Fruit fly (Drosophila melanogaster) whole organism, prepupa: Measurements from ENCODE around the gene CG4829.
A peak's percentile ranks its signal among the peaks of the same experiment; 100 is the strongest.

ENCODE experiments used
- Blimp-1 ChIP-seq: fragments of 200-800 bp; sonication (Bioruptor generic); optimal IDR thresholded peaks from 3 replicates; lab custom pipeline; 2017; ENCODE audit warnings: missing biosample characterization, missing genetic modification characterization, mild to moderate bottlenecking, moderate library complexity, missing genetic modification reagents
- CG10631 ChIP-seq: fragments of 200-800 bp; sonication (Bioruptor generic); optimal IDR thresholded peaks from 2 replicates; lab custom pipeline; 2016; ENCODE audit warnings: missing biosample characterization, missing genetic modification characterization
- CG10669 ChIP-seq: fragments of 200-800 bp; sonication (Bioruptor generic); optimal IDR thresholded peaks from 3 replicates; lab custom pipeline; 2018; ENCODE audit warnings: missing biosample characterization, mild to moderate bottlenecking, missing genetic modification characterization, moderate library complexity
- CG11762 ChIP-seq: fragments of 200-800 bp; sonication (Bioruptor generic); optimal IDR thresholded peaks from 3 replicates; lab custom pipeline; 2016; ENCODE audit warnings: missing biosample characterization, missing genetic modification characterization; ENCODE audit not compliant: insufficient read depth
- CG15336 ChIP-seq: fragments of 200-800 bp; sonication (Bioruptor generic); IDR thresholded peaks from 2 replicates; pipeline ENCODE4 v1.3.6; 2022; ENCODE audit warnings: missing biosample characterization, missing genetic modification characterization
- CG1621 ChIP-seq: fragments of 200-800 bp; sonication (Bioruptor generic); optimal IDR thresholded peaks from 3 replicates; lab custom pipeline; 2018; ENCODE audit warnings: missing biosample characterization, mild to moderate bottlenecking, missing genetic modification characterization
- CG16779 ChIP-seq: fragments of 200-800 bp; sonication (Bioruptor generic); optimal IDR thresholded peaks from 3 replicates; lab custom pipeline; 2017; ENCODE audit warnings: missing biosample characterization, mild to moderate bottlenecking, missing genetic modification characterization
- CG3032 ChIP-seq: fragments of 200-800 bp; optimal IDR thresholded peaks from 2 replicates; lab custom pipeline; 2019; ENCODE audit warnings: missing biosample characterization, mild to moderate bottlenecking, missing genetic modification characterization, moderate library complexity
- CG32006 ChIP-seq: fragments of 200-800 bp; sonication (Bioruptor generic); optimal IDR thresholded peaks from 3 replicates; lab custom pipeline; 2017; ENCODE audit warnings: missing biosample characterization, mild to moderate bottlenecking, missing genetic modification characterization
- CG34406 ChIP-seq: fragments of 200-800 bp; sonication (Bioruptor generic); optimal IDR thresholded peaks from 3 replicates; lab custom pipeline; 2016; ENCODE audit warnings: missing biosample characterization, missing genetic modification characterization
- CG4318 ChIP-seq: fragments of 200-800 bp; sonication (Bioruptor generic); optimal IDR thresholded peaks from 3 replicates; lab custom pipeline; 2017; ENCODE audit warnings: missing biosample characterization, mild to moderate bottlenecking, missing genetic modification characterization
- CG6163 ChIP-seq: fragments of 200-800 bp; sonication (Bioruptor generic); IDR thresholded peaks from 3 replicates; pipeline ENCODE4 v1.3.6; 2022; ENCODE audit warnings: missing biosample characterization, missing genetic modification characterization
- CG6276 ChIP-seq: fragments of 200-800 bp; sonication (Bioruptor generic); optimal IDR thresholded peaks from 2 replicates; lab custom pipeline; 2017; ENCODE audit warnings: missing biosample characterization, mild to moderate bottlenecking, missing genetic modification characterization
- CG6792 ChIP-seq: fragments of 200-800 bp; sonication (Bioruptor generic); optimal IDR thresholded peaks from 3 replicates; lab custom pipeline; 2016; ENCODE audit warnings: missing biosample characterization, missing genetic modification characterization
- CG6854 ChIP-seq: fragments of 200-800 bp; sonication (Bioruptor generic); optimal IDR thresholded peaks from 2 replicates; lab custom pipeline; 2017; ENCODE audit warnings: missing biosample characterization, mild to moderate bottlenecking, missing genetic modification characterization
- CG7368 ChIP-seq: fragments of 200-800 bp; sonication (Bioruptor generic); optimal IDR thresholded peaks from 3 replicates; lab custom pipeline; 2016; ENCODE audit warnings: missing biosample characterization, missing genetic modification characterization
- CG8119 ChIP-seq: fragments of 200-800 bp; sonication (Bioruptor generic); IDR thresholded peaks from 3 replicates; pipeline ENCODE4 v1.3.6; 2022; ENCODE audit warnings: missing biosample characterization, missing genetic modification characterization
- CG8632 ChIP-seq: fragments of 200-800 bp; sonication (Bioruptor generic); optimal IDR thresholded peaks from 3 replicates; lab custom pipeline; 2016; ENCODE audit warnings: missing biosample characterization, missing genetic modification characterization
- CG9139 ChIP-seq: fragments of 200-800 bp; sonication (Bioruptor generic); optimal IDR thresholded peaks from 3 replicates; lab custom pipeline; 2017; ENCODE audit warnings: missing biosample characterization, mild to moderate bottlenecking, missing genetic modification characterization
- Eip75B ChIP-seq: fragments of 200-800 bp; sonication (Bioruptor generic); optimal IDR thresholded peaks from 3 replicates; lab custom pipeline; 2016; ENCODE audit warnings: missing biosample characterization, missing genetic modification characterization
- Eip78C ChIP-seq: fragments of 200-800 bp; sonication (Bioruptor generic); peaks from one replicate; lab custom pipeline; 2016; ENCODE audit warnings: missing biosample characterization, missing genetic modification characterization
- Ets21C ChIP-seq: fragments of 200-800 bp; sonication (Bioruptor generic); optimal IDR thresholded peaks from 3 replicates; lab custom pipeline; 2016; ENCODE audit warnings: missing biosample characterization, missing genetic modification characterization
- Ets96B ChIP-seq: fragments of 200-800 bp; optimal IDR thresholded peaks from 2 replicates; lab custom pipeline; 2019; ENCODE audit warnings: missing biosample characterization, mild to moderate bottlenecking, missing genetic modification characterization, moderate library complexity
- Gug ChIP-seq: fragments of 200-800 bp; sonication (Bioruptor generic); IDR thresholded peaks from 2 replicates; pipeline ENCODE4 v1.3.6; 2022; ENCODE audit warnings: missing biosample characterization, missing genetic modification characterization
- Hr38 ChIP-seq: sonication (Bioruptor generic); optimal IDR thresholded peaks from 2 replicates; lab custom pipeline; 2016; ENCODE audit warnings: missing biosample characterization, missing genetic modification characterization
- Hr39 ChIP-seq: fragments of 200-800 bp; sonication (Bioruptor generic); optimal IDR thresholded peaks from 2 replicates; lab custom pipeline; 2016; ENCODE audit warnings: missing biosample characterization, missing genetic modification characterization
- Hr4 ChIP-seq: fragments of 200-800 bp; sonication (Bioruptor generic); optimal IDR thresholded peaks from 3 replicates; lab custom pipeline; 2016; ENCODE audit warnings: missing biosample characterization, missing genetic modification characterization
- Lpt ChIP-seq: fragments of 200-800 bp; sonication (Bioruptor generic); optimal IDR thresholded peaks from 3 replicates; lab custom pipeline; 2016; ENCODE audit warnings: missing biosample characterization, missing genetic modification characterization
- Met ChIP-seq: fragments of 200-800 bp; sonication (Bioruptor generic); optimal IDR thresholded peaks from 3 replicates; lab custom pipeline; 2016; ENCODE audit warnings: missing biosample characterization, missing genetic modification characterization
- OdsH ChIP-seq: fragments of 200-800 bp; sonication (Bioruptor generic); optimal IDR thresholded peaks from 3 replicates; lab custom pipeline; 2016; ENCODE audit warnings: missing biosample characterization, missing genetic modification characterization
- Smox ChIP-seq: fragments of 200-800 bp; sonication (Bioruptor generic); optimal IDR thresholded peaks from 3 replicates; lab custom pipeline; 2016; ENCODE audit warnings: missing biosample characterization, missing genetic modification characterization
- Sox102F ChIP-seq: fragments of 200-800 bp; sonication (Bioruptor generic); optimal IDR thresholded peaks from 2 replicates; lab custom pipeline; 2016; ENCODE audit warnings: missing biosample characterization, mild to moderate bottlenecking, missing genetic modification characterization
- Sox14 ChIP-seq: fragments of 200-800 bp; sonication (Bioruptor generic); optimal IDR thresholded peaks from 3 replicates; lab custom pipeline; 2016; ENCODE audit warnings: missing biosample characterization, missing genetic modification characterization
- achi ChIP-seq: fragments of 200-800 bp; sonication (Bioruptor generic); optimal IDR thresholded peaks from 3 replicates; lab custom pipeline; 2016; ENCODE audit warnings: missing biosample characterization, missing genetic modification characterization
- acj6 ChIP-seq: fragments of 200-800 bp; sonication (Bioruptor generic); optimal IDR thresholded peaks from 3 replicates; lab custom pipeline; 2016; ENCODE audit warnings: missing biosample characterization, missing genetic modification characterization
- cyc ChIP-seq: fragments of 200-800 bp; sonication (Bioruptor generic); optimal IDR thresholded peaks from 3 replicates; lab custom pipeline; 2016; ENCODE audit warnings: missing biosample characterization, missing genetic modification characterization
- dac ChIP-seq: fragments of 200-800 bp; sonication (Bioruptor generic); optimal IDR thresholded peaks from 2 replicates; lab custom pipeline; 2017; ENCODE audit warnings: missing biosample characterization, mild to moderate bottlenecking, missing genetic modification characterization
- dsx ChIP-seq: fragments of 200-800 bp; optimal IDR thresholded peaks from 3 replicates; lab custom pipeline; 2019; ENCODE audit warnings: missing biosample characterization, mild to moderate bottlenecking, missing genetic modification characterization, moderate library complexity; ENCODE audit not compliant: poor library complexity, severe bottlenecking
- eg ChIP-seq: fragments of 200-800 bp; sonication (Bioruptor generic); IDR thresholded peaks from 3 replicates; pipeline ENCODE4 v1.3.6; 2022; ENCODE audit warnings: missing biosample characterization, missing genetic modification characterization
- esn ChIP-seq: fragments of 200-800 bp; sonication (Bioruptor generic); optimal IDR thresholded peaks from 2 replicates; lab custom pipeline; 2016; ENCODE audit warnings: missing biosample characterization, mild to moderate bottlenecking, missing genetic modification characterization, moderate library complexity
- fkh ChIP-seq: fragments of 200-800 bp; sonication (Bioruptor generic); optimal IDR thresholded peaks from 3 replicates; lab custom pipeline; 2017; ENCODE audit warnings: missing biosample characterization, mild to moderate bottlenecking, missing genetic modification characterization, moderate library complexity
- lz ChIP-seq: fragments of 200-800 bp; sonication (Bioruptor generic); optimal IDR thresholded peaks from 3 replicates; lab custom pipeline; 2016; ENCODE audit warnings: missing biosample characterization, missing genetic modification characterization
- net ChIP-seq: fragments of 200-800 bp; sonication (Bioruptor generic); optimal IDR thresholded peaks from 3 replicates; lab custom pipeline; 2016; ENCODE audit warnings: missing biosample characterization, missing genetic modification characterization
- pdm3 ChIP-seq: fragments of 200-800 bp; sonication (Bioruptor generic); optimal IDR thresholded peaks from 3 replicates; lab custom pipeline; 2016; ENCODE audit warnings: missing biosample characterization, missing genetic modification characterization
- salr ChIP-seq, 2 experiments: fragments of 200-800 bp; sonication (Bioruptor generic); optimal IDR thresholded peaks; 3 replicates each; lab custom pipeline; 2016 to 2018; ENCODE audit warnings: missing biosample characterization in 2 of 2, missing genetic modification characterization in 2 of 2, mild to moderate bottlenecking in 1 of 2
- ss ChIP-seq, 2 experiments: fragments of 200-800 bp; sonication (Bioruptor generic); optimal IDR thresholded peaks; 2 replicates in 1 of 2; 3 replicates in 1 of 2; lab custom pipeline; 2017 to 2018; ENCODE audit warnings: mild to moderate bottlenecking in 2 of 2, missing biosample characterization in 2 of 2, missing genetic modification characterization in 2 of 2, moderate library complexity in 1 of 2
- topi ChIP-seq: fragments of 200-800 bp; sonication (Bioruptor generic); optimal IDR thresholded peaks from 3 replicates; lab custom pipeline; 2016; ENCODE audit warnings: missing biosample characterization, missing genetic modification characterization
- vri ChIP-seq: fragments of 200-800 bp; sonication (Bioruptor generic); optimal IDR thresholded peaks from 3 replicates; lab custom pipeline; 2016; ENCODE audit warnings: missing biosample characterization, mild to moderate bottlenecking, missing genetic modification characterization

Gene CG4829

dm6 chrX:16821216-16821615 is 9.7 kb downstream of the CG4829 start (continued):
- TF ChIP-seq CG1621 (tag; lab: Kevin White, UChicago) (no peak), CG6792 (GFP tag; lab: Kevin White, UChicago) (no peak), acj6 (GFP tag; lab: Kevin White, UChicago) (peak; percentile 13), CG8119 (GFP tag; lab: Robert Waterston, UW) (peak; percentile 62; the same call in 2 of the 3 replicates), Hr4 (GFP tag; lab: Kevin White, UChicago) (peak; percentile 40), CG32006 (GFP tag; lab: Kevin White, UChicago) (peak; percentile 63), Hr39 (GFP tag; lab: Kevin White, UChicago) (no peak), Ets96B (tag; lab: Kevin White, UChicago) (no peak), net (GFP tag; lab: Kevin White, UChicago) (peak; percentile 12)

dm6 chrX:16822080-16822479 is 10.6 kb downstream of the CG4829 start:
- TF ChIP-seq ss (GFP tag; optimal IDR thresholded peaks at IDR 0.05; lab: Kevin White, UChicago) = peak; percentile 52 to 73
- TF ChIP-seq CG6792 (GFP tag; lab: Kevin White, UChicago) = peak; percentile 78
- no peak for TF ChIP-seq vri (GFP tag; lab: Kevin White, UChicago)
- peak; percentile 47 for TF ChIP-seq Eip75B (GFP tag; lab: Kevin White, UChicago)
- peak; percentile 94 for TF ChIP-seq CG8119 (GFP tag; lab: Robert Waterston, UW)
- TF ChIP-seq OdsH (GFP tag; lab: Kevin White, UChicago) = peak; percentile 81
- peak; percentile 44 for TF ChIP-seq CG9139 (GFP tag; lab: Kevin White, UChicago)
- peak; percentile 67 for TF ChIP-seq Ets96B (tag; lab: Kevin White, UChicago)
- peak; percentile 79 for TF ChIP-seq achi (GFP tag; lab: Kevin White, UChicago)
- TF ChIP-seq Gug = peak; percentile 86
- peak; percentile 44 for TF ChIP-seq Ets21C (GFP tag; lab: Kevin White, UChicago)
- peak; percentile 62 for TF ChIP-seq CG4318
- TF ChIP-seq dac = peak; percentile 54
- TF ChIP-seq CG15336 = peak; percentile 93
- TF ChIP-seq Met (GFP tag; lab: Kevin White, UChicago) = peak; percentile 63
- peak; percentile 81 for TF ChIP-seq acj6 (GFP tag; lab: Kevin White, UChicago)
- peak; percentile 39 for TF ChIP-seq cyc (GFP tag; lab: Kevin White, UChicago)
- TF ChIP-seq Lpt (GFP tag; lab: Kevin White, UChicago) = peak; percentile 75
- no peak for TF ChIP-seq Blimp-1 (GFP tag; lab: Kevin White, UChicago)
- no peak for TF ChIP-seq CG6854 (GFP tag; lab: Kevin White, UChicago)
- TF ChIP-seq Hr38 (GFP tag; lab: Kevin White, UChicago) = no peak
- peak; percentile 92 for TF ChIP-seq Eip78C (GFP tag; lab: Kevin White, UChicago)
- TF ChIP-seq CG8632 (GFP tag; lab: Kevin White, UChicago) = peak; percentile 76
- peak; percentile 89 for TF ChIP-seq CG6163 (GFP tag; lab: Robert Waterston, UW)
- peak; percentile 57 for TF ChIP-seq CG11762 (GFP tag; lab: Kevin White, UChicago)
- TF ChIP-seq topi (GFP tag; lab: Kevin White, UChicago) = peak; percentile 52
- TF ChIP-seq Smox = peak; percentile 60
- peak; percentile 31 for TF ChIP-seq CG16779
- TF ChIP-seq lz (GFP tag; lab: Kevin White, UChicago) = peak; percentile 58
- peak; percentile 71 for TF ChIP-seq CG10631 (GFP tag; lab: Kevin White, UChicago)
- peak; percentile 86 for TF ChIP-seq CG32006 (GFP tag; lab: Kevin White, UChicago)
- peak; percentile 65 for TF ChIP-seq esn (GFP tag; lab: Kevin White, UChicago)
- TF ChIP-seq CG34406 (GFP tag; lab: Kevin White, UChicago) = peak; percentile 69
- TF ChIP-seq CG10669 (GFP tag; lab: Kevin White, UChicago) = peak; percentile 65
- peak; percentile 84 for TF ChIP-seq CG6276 (GFP tag; lab: Kevin White, UChicago)
- TF ChIP-seq fkh (GFP tag; lab: Kevin White, UChicago) = no peak
- peak; percentile 64 for TF ChIP-seq CG3032 (tag; lab: Kevin White, UChicago)
- peak; percentile 77 for TF ChIP-seq pdm3 (GFP tag; lab: Kevin White, UChicago)
- peak; percentile 73 for TF ChIP-seq dsx (GFP tag; lab: Kevin White, UChicago)
- peak; percentile 65 for TF ChIP-seq Sox14 (GFP tag; lab: Kevin White, UChicago)
- TF ChIP-seq CG7368 = peak; percentile 49
- TF ChIP-seq Sox102F (GFP tag; lab: Kevin White, UChicago) = peak; percentile 47
- TF ChIP-seq salr (GFP tag; optimal IDR thresholded peaks at IDR 0.05; lab: Kevin White, UChicago) = peak; percentile 22 to 51
- TF ChIP-seq eg = peak; percentile 93
- peak; percentile 44 for TF ChIP-seq Hr39 (GFP tag; lab: Kevin White, UChicago)
- TF ChIP-seq net (GFP tag; lab: Kevin White, UChicago) = peak; percentile 72
